Worm (Caenorhabditis elegans) whole organism, late embryonic: ENCODE results near the gene Y38F1A.2.

Experiments
- C08G9.2 ChIP-seq: sonication (generic microtip); optimal IDR thresholded peaks from 2 replicates; lab custom pipeline; 2016; ENCODE audit warnings: mild to moderate bottlenecking, missing genetic modification characterization, moderate library complexity, missing compliant biosample characterization
- C38D4.7 ChIP-seq: fragments of 200-800 bp; sonication (Bioruptor generic); optimal IDR thresholded peaks from 2 replicates; lab custom pipeline; 2018; ENCODE audit warnings: mild to moderate bottlenecking, missing genetic modification characterization, moderate library complexity, missing compliant biosample characterization
- F13H6.1 ChIP-seq: sonication (generic microtip); optimal IDR thresholded peaks from 2 replicates; lab custom pipeline; 2016; ENCODE audit warnings: missing genetic modification characterization, missing compliant biosample characterization
- K02D7.2 ChIP-seq: sonication (generic microtip); optimal IDR thresholded peaks from 2 replicates; lab custom pipeline; 2017; ENCODE audit warnings: mild to moderate bottlenecking, missing genetic modification characterization, missing compliant biosample characterization
- K09A11.1 ChIP-seq: sonication (generic microtip); optimal IDR thresholded peaks from 2 replicates; lab custom pipeline; 2017; ENCODE audit warnings: antibody characterized with exemption, mild to moderate bottlenecking, missing genetic modification characterization, missing compliant biosample characterization; ENCODE audit not compliant: insufficient read depth
- Y22D7AL.16 ChIP-seq: sonication (generic microtip); optimal IDR thresholded peaks from 2 replicates; lab custom pipeline; 2016; ENCODE audit warnings: missing genetic modification characterization, missing compliant biosample characterization
- ama-1 ChIP-seq: fragments of 150-350 bp; optimal IDR thresholded peaks from 2 replicates; lab custom pipeline; 2014
- ceh-14 ChIP-seq: sonication (generic microtip); optimal IDR thresholded peaks from 2 replicates; lab custom pipeline; 2016; ENCODE audit warnings: missing genotype, missing genetic modification characterization, missing compliant biosample characterization
- ceh-18 ChIP-seq: sonication (generic microtip); optimal IDR thresholded peaks from 2 replicates; lab custom pipeline; 2016; ENCODE audit warnings: missing genetic modification characterization, missing compliant biosample characterization
- ceh-19 ChIP-seq: fragments of 200-800 bp; sonication (Bioruptor generic); optimal IDR thresholded peaks from 2 replicates; lab custom pipeline; 2018; ENCODE audit warnings: mild to moderate bottlenecking, missing genetic modification characterization, missing compliant biosample characterization
- ceh-22 ChIP-seq: sonication (generic microtip); optimal IDR thresholded peaks from 2 replicates; lab custom pipeline; 2017; ENCODE audit warnings: missing biosample characterization, missing genetic modification characterization
- ceh-30 ChIP-seq: fragments of 150-350 bp; optimal IDR thresholded peaks from 2 replicates; lab custom pipeline; 2014; ENCODE audit warnings: missing biosample characterization, missing genetic modification characterization
- ceh-34 ChIP-seq: sonication (generic microtip); optimal IDR thresholded peaks from 2 replicates; lab custom pipeline; 2016; ENCODE audit warnings: mild to moderate bottlenecking, missing genetic modification characterization, missing compliant biosample characterization
- ceh-45 ChIP-seq: fragments of 200-800 bp; sonication (Bioruptor generic); IDR thresholded peaks from 2 replicates; pipeline ENCODE4 v1.3.6; 2022; ENCODE audit warnings: missing genetic modification reagents, missing genetic modification characterization, missing compliant biosample characterization
- ceh-9 ChIP-seq: sonication (generic microtip); optimal IDR thresholded peaks from 2 replicates; lab custom pipeline; 2016; ENCODE audit warnings: mild to moderate bottlenecking, missing genetic modification characterization, inconsistent platforms, missing compliant biosample characterization
- che-1 ChIP-seq: sonication (generic microtip); optimal IDR thresholded peaks from 2 replicates; lab custom pipeline; 2016; ENCODE audit warnings: mild to moderate bottlenecking, missing genetic modification characterization, missing compliant biosample characterization
- dve-1 ChIP-seq: sonication (generic microtip); optimal IDR thresholded peaks from 2 replicates; lab custom pipeline; 2017; ENCODE audit warnings: antibody characterized with exemption, mild to moderate bottlenecking, missing genetic modification characterization, missing compliant biosample characterization
- eyg-1 ChIP-seq: sonication (generic microtip); optimal IDR thresholded peaks from 2 replicates; lab custom pipeline; 2016; ENCODE audit warnings: missing genotype, missing genetic modification characterization, missing compliant biosample characterization
- fkh-10 ChIP-seq: fragments of 150-350 bp; optimal IDR thresholded peaks from 2 replicates; lab custom pipeline; 2014; ENCODE audit warnings: missing biosample characterization, missing genetic modification reagents, missing genetic modification characterization
- fkh-6 ChIP-seq: sonication (generic microtip); optimal IDR thresholded peaks from 2 replicates; lab custom pipeline; 2016; ENCODE audit warnings: missing genetic modification characterization, missing compliant biosample characterization
- gmeb-2 ChIP-seq: sonication (generic microtip); optimal IDR thresholded peaks from 2 replicates; lab custom pipeline; 2016; ENCODE audit warnings: missing genetic modification characterization, inconsistent platforms, missing compliant biosample characterization
- hlh-13 ChIP-seq: fragments of 200-800 bp; sonication (Bioruptor generic); optimal IDR thresholded peaks from 2 replicates; lab custom pipeline; 2018; ENCODE audit warnings: mild to moderate bottlenecking, missing genetic modification characterization, missing compliant biosample characterization
- hlh-6 ChIP-seq: sonication (generic microtip); optimal IDR thresholded peaks from 2 replicates; lab custom pipeline; 2016; ENCODE audit warnings: missing genotype, missing genetic modification characterization, missing compliant biosample characterization
- hlh-8 ChIP-seq: sonication (generic microtip); optimal IDR thresholded peaks from 2 replicates; lab custom pipeline; 2016; ENCODE audit warnings: missing genotype, missing genetic modification characterization, missing compliant biosample characterization
- lim-6 ChIP-seq: sonication (generic microtip); optimal IDR thresholded peaks from 2 replicates; lab custom pipeline; 2016; ENCODE audit warnings: missing genetic modification characterization, missing compliant biosample characterization
- lin-11 ChIP-seq: fragments of 200-800 bp; sonication (Bioruptor generic); optimal IDR thresholded peaks from 2 replicates; lab custom pipeline; 2018; ENCODE audit warnings: mild to moderate bottlenecking, missing genetic modification characterization, missing compliant biosample characterization
- madf-2 ChIP-seq: sonication (generic microtip); optimal IDR thresholded peaks from 2 replicates; lab custom pipeline; 2017; ENCODE audit warnings: missing genetic modification characterization, missing compliant biosample characterization
- mec-3 ChIP-seq: sonication (generic microtip); optimal IDR thresholded peaks from 2 replicates; lab custom pipeline; 2016; ENCODE audit warnings: borderline replicate concordance, missing genetic modification characterization, missing compliant biosample characterization
- nfya-1 ChIP-seq: sonication (generic microtip); optimal IDR thresholded peaks from 2 replicates; lab custom pipeline; 2017; ENCODE audit warnings: missing genetic modification characterization, mild to moderate bottlenecking, missing compliant biosample characterization, antibody characterized with exemption, moderate library complexity
- nhr-11 ChIP-seq: fragments of 150-350 bp; optimal IDR thresholded peaks from 2 replicates; lab custom pipeline; 2014; ENCODE audit warnings: missing biosample characterization, missing genetic modification characterization
- npax-4 ChIP-seq: sonication (generic microtip); optimal IDR thresholded peaks from 2 replicates; lab custom pipeline; 2016; ENCODE audit warnings: missing genetic modification characterization, missing compliant biosample characterization
- odd-2 ChIP-seq: sonication (generic microtip); optimal IDR thresholded peaks from 2 replicates; lab custom pipeline; 2017; ENCODE audit warnings: antibody characterized with exemption, mild to moderate bottlenecking, missing genetic modification characterization, missing compliant biosample characterization
- pha-2 ChIP-seq: sonication (generic microtip); optimal IDR thresholded peaks from 2 replicates; lab custom pipeline; 2017; ENCODE audit warnings: mild to moderate bottlenecking, missing genetic modification characterization, missing compliant biosample characterization
- ref-2 ChIP-seq: sonication (generic microtip); optimal IDR thresholded peaks from 2 replicates; lab custom pipeline; 2016; ENCODE audit warnings: missing genetic modification characterization, missing compliant biosample characterization
- sdc-2 ChIP-seq: sonication (generic microtip); optimal IDR thresholded peaks from 2 replicates; lab custom pipeline; 2016; ENCODE audit warnings: missing genotype, missing genetic modification characterization, missing compliant biosample characterization
- sox-2 ChIP-seq: fragments of 200-800 bp; sonication (Bioruptor generic); IDR thresholded peaks from 2 replicates; pipeline ENCODE4 v1.3.6; 2022; ENCODE audit warnings: missing genetic modification reagents, missing genetic modification characterization, missing compliant biosample characterization
- syd-9 ChIP-seq: sonication (generic microtip); optimal IDR thresholded peaks from 2 replicates; lab custom pipeline; 2016; ENCODE audit warnings: mild to moderate bottlenecking, missing genetic modification characterization, moderate library complexity, missing compliant biosample characterization
- tbx-2 ChIP-seq: sonication (generic microtip); optimal IDR thresholded peaks from 2 replicates; lab custom pipeline; 2016; ENCODE audit warnings: missing genetic modification characterization, missing compliant biosample characterization
- tbx-7 ChIP-seq: sonication (generic microtip); optimal IDR thresholded peaks from 2 replicates; lab custom pipeline; 2016; ENCODE audit warnings: missing genotype, missing genetic modification characterization, missing compliant biosample characterization
- ttx-3 ChIP-seq: sonication (generic microtip); optimal IDR thresholded peaks from 2 replicates; lab custom pipeline; 2016; ENCODE audit warnings: missing genetic modification reagents, missing genetic modification characterization, missing compliant biosample characterization
- unc-42 ChIP-seq: sonication (generic microtip); optimal IDR thresholded peaks from 2 replicates; lab custom pipeline; 2016; ENCODE audit warnings: missing genotype, missing genetic modification characterization, missing compliant biosample characterization
- unc-55 ChIP-seq: sonication (generic microtip); optimal IDR thresholded peaks from 2 replicates; lab custom pipeline; 2017; ENCODE audit warnings: missing biosample characterization, missing genetic modification reagents, missing genetic modification characterization
- unc-86 ChIP-seq: sonication (generic microtip); optimal IDR thresholded peaks from 2 replicates; lab custom pipeline; 2016; ENCODE audit warnings: missing genetic modification characterization, missing compliant biosample characterization
- ztf-16 ChIP-seq: sonication (generic microtip); optimal IDR thresholded peaks from 2 replicates; lab custom pipeline; 2017; ENCODE audit warnings: missing genetic modification characterization, missing compliant biosample characterization

The Y38F1A.2 gene

DNA sequence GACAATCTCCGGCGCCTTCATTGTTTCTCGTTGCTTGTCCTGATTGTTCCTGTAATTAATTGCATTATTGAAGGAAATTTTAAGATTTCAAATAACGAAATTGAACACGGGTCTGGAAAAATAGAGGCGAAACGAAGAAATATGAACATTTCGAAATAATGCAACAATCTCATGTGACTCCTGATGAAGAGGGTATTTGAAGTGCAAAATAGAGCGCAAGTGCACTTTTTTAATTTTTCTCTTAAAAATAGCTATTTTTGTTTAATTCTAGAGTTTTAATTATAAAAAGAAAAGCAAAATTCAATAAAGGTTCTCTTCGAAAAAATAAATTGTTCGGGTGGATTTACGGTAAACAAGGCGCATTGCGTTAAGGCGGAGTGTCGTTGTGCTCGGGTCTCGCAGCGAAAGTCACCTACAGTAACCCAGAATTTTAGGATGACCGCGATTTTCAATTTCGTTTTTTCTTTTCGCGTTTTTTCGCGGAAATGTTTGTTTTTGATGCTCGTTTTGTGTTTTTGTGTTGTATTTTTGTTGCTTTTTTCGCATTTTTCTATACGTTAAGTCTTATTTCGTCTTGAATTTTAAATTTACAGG is 35.7 kb upstream of the Y38F1A.2 start, which contains the start of the genes F58G1.2 and wago-4:
TSS of gene F58G1.2 (minus strand) at position 51 of the 594 bp plus-strand sequence.
TSS of gene wago-4 (plus strand) at position 592 of the 594 bp plus-strand sequence.
- TF ChIP-seq npax-4 (no peak), ceh-22 (no peak), ceh-18 (tag; lab: Kevin White, UChicago) (no peak), tbx-2 (tag; lab: Kevin White, UChicago) (no peak), unc-42 (tag; lab: Kevin White, UChicago) (no peak), ceh-14 (tag; lab: Kevin White, UChicago) (no peak), eyg-1 (tag; lab: Kevin White, UChicago) (no peak), gmeb-2 (tag; lab: Kevin White, UChicago) (no peak), hlh-8 (tag; lab: Kevin White, UChicago) (no peak)
- TF ChIP-seq, all 69 proteins: peak for 0

DNA sequence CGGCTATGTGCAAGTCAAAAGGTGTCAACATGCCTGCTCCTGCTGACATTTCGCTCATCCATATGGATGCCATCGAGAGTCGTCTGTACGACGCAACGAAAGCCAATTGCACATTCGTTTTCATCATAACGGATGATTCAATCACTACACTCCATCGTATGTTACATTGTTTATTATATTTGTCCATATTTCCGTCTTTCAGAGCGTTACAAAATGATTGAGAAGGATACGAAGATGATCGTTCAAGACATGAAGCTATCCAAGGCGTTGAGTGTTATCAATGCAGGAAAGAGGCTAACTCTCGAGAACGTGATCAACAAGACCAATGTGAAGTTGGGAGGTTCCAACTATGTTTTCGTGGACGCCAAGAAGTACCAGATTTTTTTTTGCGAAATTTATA is 33.3 kb upstream of the Y38F1A.2 start:
- TF ChIP-seq hlh-13 (GFP tag; lab: Kevin White, UChicago): no peak
- no peak for TF ChIP-seq hlh-6 (tag; lab: Kevin White, UChicago)
- TF ChIP-seq ama-1 (lab: Kevin White, UChicago): no peak
- no peak for TF ChIP-seq che-1
- TF ChIP-seq sox-2 (GFP tag; lab: Robert Waterston, UW): no peak
- no peak for TF ChIP-seq nhr-11
- no peak for TF ChIP-seq madf-2
- no peak for TF ChIP-seq unc-86 (tag; lab: Kevin White, UChicago)
- TF ChIP-seq ceh-30 (tag; lab: Kevin White, UChicago): no peak
- TF ChIP-seq C38D4.7 (GFP tag; lab: Kevin White, UChicago): no peak
- TF ChIP-seq eyg-1 (tag; lab: Kevin White, UChicago): no peak
- TF ChIP-seq ceh-9: no peak
- TF ChIP-seq dve-1 (tag; lab: Kevin White, UChicago): no peak
- TF ChIP-seq syd-9: no peak
- TF ChIP-seq ceh-34 (tag; lab: Kevin White, UChicago): no peak
- TF ChIP-seq ttx-3: no peak
- TF ChIP-seq lin-11 (tag; lab: Kevin White, UChicago): no peak
- no peak for TF ChIP-seq F13H6.1
- TF ChIP-seq K02D7.2 (tag; lab: Kevin White, UChicago): no peak
- no peak for TF ChIP-seq odd-2 (tag; lab: Kevin White, UChicago)
- TF ChIP-seq, all 69 proteins: peak for 0

DNA sequence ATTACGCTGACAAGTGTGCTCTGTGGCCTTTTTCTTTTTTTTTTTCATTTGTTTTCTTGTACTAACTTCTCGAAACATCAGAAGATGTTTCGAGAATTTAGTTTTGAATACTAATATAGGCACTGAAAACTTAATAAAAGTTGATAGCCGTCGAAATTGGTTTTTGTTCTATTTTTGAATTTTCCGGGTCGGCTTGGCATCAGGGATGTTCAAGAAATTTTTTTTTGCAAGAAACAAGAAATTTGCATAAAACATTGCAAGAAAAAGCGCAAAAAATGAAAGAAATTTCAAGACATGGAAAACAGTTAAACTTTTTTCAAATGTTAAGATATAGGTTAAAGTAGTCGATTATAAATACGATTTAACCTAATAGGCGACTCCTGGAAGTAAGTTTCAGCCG is 31.5 kb upstream of the Y38F1A.2 start:
- TF ChIP-seq fkh-6 (no peak), ceh-18 (tag; lab: Kevin White, UChicago) (no peak), pha-2 (tag; lab: Kevin White, UChicago) (no peak), sdc-2 (no peak), C08G9.2 (tag; lab: Kevin White, UChicago) (no peak), ceh-14 (tag; lab: Kevin White, UChicago) (no peak), unc-55 (no peak), C38D4.7 (GFP tag; lab: Kevin White, UChicago) (no peak), fkh-10 (GFP tag; lab: Kevin White, UChicago) (no peak), madf-2 (no peak), lim-6 (tag; lab: Kevin White, UChicago) (no peak), ceh-9 (no peak), ztf-16 (tag; lab: Kevin White, UChicago) (no peak)
- TF ChIP-seq, all 69 proteins: peak for 0

DNA sequence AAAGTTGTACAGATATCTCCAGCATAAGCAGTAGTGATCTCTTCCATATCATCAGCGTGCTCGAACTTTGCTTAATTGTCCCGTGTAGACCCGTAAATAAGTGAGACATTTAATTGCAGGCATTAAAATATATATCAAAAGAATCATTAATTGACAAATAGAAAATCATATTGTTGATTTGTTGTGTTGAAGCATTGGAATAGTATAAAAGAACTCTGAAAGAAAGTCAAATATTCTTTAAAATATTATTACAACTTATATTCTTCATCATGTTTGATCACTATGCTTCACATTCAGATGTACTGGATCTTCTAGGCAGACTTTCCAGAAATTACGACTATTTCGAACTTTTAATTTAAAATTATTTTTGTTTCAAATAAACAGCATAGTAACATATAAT is 29.2 kb upstream of the Y38F1A.2 start, which contains the start of gene F58G1.8:
TSS of gene F58G1.8 (minus strand) at position 101 of the 400 bp plus-strand sequence.
- TF ChIP-seq unc-86 (tag; lab: Kevin White, UChicago): no peak
- TF ChIP-seq Y22D7AL.16 (tag; lab: Kevin White, UChicago): no peak
- no peak for TF ChIP-seq K09A11.1 (tag; lab: Kevin White, UChicago)
- TF ChIP-seq ceh-45 (GFP tag; lab: Robert Waterston, UW): no peak
- no peak for TF ChIP-seq mec-3 (tag; lab: Kevin White, UChicago)
- TF ChIP-seq ref-2 (tag; lab: Kevin White, UChicago): no peak
- no peak for TF ChIP-seq ceh-19 (GFP tag; lab: Kevin White, UChicago)
- TF ChIP-seq madf-2: no peak
- TF ChIP-seq tbx-7 (tag; lab: Kevin White, UChicago): no peak
- no peak for TF ChIP-seq nfya-1 (tag; lab: Kevin White, UChicago)
- TF ChIP-seq, all 69 proteins: peak for 0
